Fruit fly (Drosophila melanogaster): ENCODE measurements around the gene CG5958.

Gene CG5958

dm6 chr2L:7387813-7388558, 45.3 kb downstream of the CG5958 start, which contains the start of the genes CG5149 and gudu (continued):
- no peak for TF ChIP-seq cg (GFP tag; optimal IDR thresholded peaks at IDR 0.05)
- peak; percentile 2 for TF ChIP-seq CG13624 (GFP tag; optimal IDR thresholded peaks at IDR 0.05)
- peak; percentile 7 for TF ChIP-seq lab (GFP tag; optimal IDR thresholded peaks at IDR 0.05)
- peak; percentile 50 for TF ChIP-seq Dp (GFP tag; optimal IDR thresholded peaks at IDR 0.05)
- TF ChIP-seq Max (GFP tag; optimal IDR thresholded peaks at IDR 0.05): no peak
- peak; percentile 87 for TF ChIP-seq CTCF (GFP tag; optimal IDR thresholded peaks at IDR 0.05)
- peak; percentile 93 for TF ChIP-seq sens (GFP tag)
- TF ChIP-seq trh (GFP tag; optimal IDR thresholded peaks at IDR 0.05): no peak
- TF ChIP-seq CG17361 (GFP tag; IDR thresholded peaks at IDR 0.05): peak; percentile 52; the same call in 2 of the 3 replicates
- TF ChIP-seq CG31441 (GFP tag; IDR thresholded peaks at IDR 0.05): peak; percentile 30; the same call in 1 of the 2 replicates
- peak; percentile 73 for TF ChIP-seq Dref (GFP tag; IDR thresholded peaks at IDR 0.05)
- TF ChIP-seq unc-4 (GFP tag; IDR thresholded peaks at IDR 0.05; ENCODE audit: partially characterized antibody): peak; percentile 88
- TF ChIP-seq cad (GFP tag; optimal IDR thresholded peaks at IDR 0.05): no peak
- TF ChIP-seq CG10267 (tag; optimal IDR thresholded peaks at IDR 0.05): peak; percentile 50
- TF ChIP-seq CG16815 (GFP tag; optimal IDR thresholded peaks at IDR 0.05): no peak
- no peak for TF ChIP-seq btn (GFP tag; optimal IDR thresholded peaks at IDR 0.05)
- no peak for TF ChIP-seq CG15696 (tag; optimal IDR thresholded peaks at IDR 0.05)
- TF ChIP-seq CG15479 (GFP tag; optimal IDR thresholded peaks at IDR 0.05): no peak
- TF ChIP-seq CG8765 (GFP tag; IDR thresholded peaks at IDR 0.05): peak; percentile 51
- peak; percentile 90 for TF ChIP-seq Dll (GFP tag; IDR thresholded peaks at IDR 0.05; ENCODE audit: partially characterized antibody)
- TF ChIP-seq CG17359 (tag; optimal IDR thresholded peaks at IDR 0.05): no peak
- peak; percentile 84 for TF ChIP-seq ato (GFP tag; IDR thresholded peaks at IDR 0.05; ENCODE audit: partially characterized antibody)
- TF ChIP-seq Sin3A (optimal IDR thresholded peaks at IDR 0.05): peak; percentile 59
- TF ChIP-seq CG10274 (GFP tag; optimal IDR thresholded peaks at IDR 0.05): no peak
- TF ChIP-seq Eip74EF (GFP tag; optimal IDR thresholded peaks at IDR 0.05): no peak
- TF ChIP-seq Antp (GFP tag; optimal IDR thresholded peaks at IDR 0.05): no peak
- TF ChIP-seq CG9797 (GFP tag; optimal IDR thresholded peaks at IDR 0.05): peak; percentile 46
- no peak for TF ChIP-seq Meics (GFP tag; optimal IDR thresholded peaks at IDR 0.05)
- TF ChIP-seq chinmo (GFP tag; IDR thresholded peaks at IDR 0.05; ENCODE audit: partially characterized antibody): peak; percentile 94
- TF ChIP-seq CG1233 (GFP tag; optimal IDR thresholded peaks at IDR 0.05): no peak
- peak; percentile 49 for TF ChIP-seq ac (GFP tag; optimal IDR thresholded peaks at IDR 0.05)
- peak; percentile 86 for TF ChIP-seq HLH4C (GFP tag; IDR thresholded peaks at IDR 0.05; ENCODE audit: partially characterized antibody)
- no peak for TF ChIP-seq Kr (GFP tag; optimal IDR thresholded peaks at IDR 0.05)
- no peak for TF ChIP-seq toy (GFP tag; IDR thresholded peaks at IDR 0.05)
- peak; percentile 5 for TF ChIP-seq eyg (GFP tag; optimal IDR thresholded peaks at IDR 0.05)
- no peak for TF ChIP-seq Side (GFP tag; optimal IDR thresholded peaks at IDR 0.05)
- TF ChIP-seq CG34422 (GFP tag; IDR thresholded peaks at IDR 0.05): no peak
- no peak for TF ChIP-seq oc (tag; optimal IDR thresholded peaks at IDR 0.05)
- TF ChIP-seq CG1602 (GFP tag; optimal IDR thresholded peaks at IDR 0.05): no peak
- TF ChIP-seq CG32767 (GFP tag; IDR thresholded peaks at IDR 0.05): no peak
- peak; percentile 36 for TF ChIP-seq CG17568 (GFP tag; optimal IDR thresholded peaks at IDR 0.05)
- TF ChIP-seq sna (GFP tag; IDR thresholded peaks at IDR 0.05; ENCODE audit: partially characterized antibody): peak; percentile 76
- TF ChIP-seq tup (GFP tag; optimal IDR thresholded peaks at IDR 0.05): no peak
- no peak for TF ChIP-seq CG11723 (GFP tag; optimal IDR thresholded peaks at IDR 0.05)
- peak; percentile 70 for TF ChIP-seq CG11504 (tag; optimal IDR thresholded peaks at IDR 0.05)
- no peak for TF ChIP-seq gsb-n (tag; optimal IDR thresholded peaks at IDR 0.05)
- peak; percentile 87 for TF ChIP-seq hbn (GFP tag; IDR thresholded peaks at IDR 0.05; ENCODE audit: partially characterized antibody)
- peak; percentile 22 for TF ChIP-seq zen (tag; optimal IDR thresholded peaks at IDR 0.05)
- TF ChIP-seq H2.0 (GFP tag; IDR thresholded peaks at IDR 0.05): no peak
